Fruit fly (Drosophila melanogaster) whole organism, wandering third instar larva: Measurements from ENCODE around the gene CG15034.

ENCODE experiments used
- Abd-B ChIP-seq: fragments of >200 bp; optimal IDR thresholded peaks from 2 replicates; lab custom pipeline; 2017; ENCODE audit warnings: missing biosample characterization, missing genetic modification characterization
- CG32264 ChIP-seq: fragments of 200-800 bp; sonication (Bioruptor generic); optimal IDR thresholded peaks from 2 replicates; lab custom pipeline; 2016; ENCODE audit warnings: missing biosample characterization, missing genetic modification characterization
- CG9705 ChIP-seq: fragments of 200-800 bp; sonication (Bioruptor generic); optimal IDR thresholded peaks from 2 replicates; lab custom pipeline; 2018; ENCODE audit warnings: missing biosample characterization, mild to moderate bottlenecking, missing genetic modification characterization
- CrebA ChIP-seq: fragments of 200-800 bp; sonication (Bioruptor generic); optimal IDR thresholded peaks from 2 replicates; lab custom pipeline; 2016; ENCODE audit warnings: missing biosample characterization, mild to moderate bottlenecking, missing genetic modification characterization, borderline replicate concordance
- Dfd ChIP-seq: fragments of >200 bp; optimal IDR thresholded peaks from 2 replicates; lab custom pipeline; 2017; ENCODE audit warnings: missing biosample characterization, missing genetic modification characterization
- Dif ChIP-seq: fragments of 200-275, 200-300 bp; sonication (Bioruptor generic); optimal IDR thresholded peaks from 2 replicates; lab custom pipeline; 2018; ENCODE audit warnings: missing biosample characterization, missing genetic modification characterization; ENCODE audit not compliant: partially characterized antibody
- GATAd ChIP-seq: sonication (Bioruptor generic); optimal IDR thresholded peaks from 2 replicates; lab custom pipeline; 2016; ENCODE audit warnings: missing biosample characterization, missing genetic modification characterization
- HLH106 ChIP-seq: fragments of 200-800 bp; optimal IDR thresholded peaks from 3 replicates; lab custom pipeline; 2019; ENCODE audit warnings: missing biosample characterization, mild to moderate bottlenecking, missing genetic modification characterization, moderate library complexity
- Hnf4 ChIP-seq: fragments of 200-800 bp; sonication (Bioruptor generic); optimal IDR thresholded peaks from 2 replicates; lab custom pipeline; 2016; ENCODE audit warnings: missing biosample characterization, mild to moderate bottlenecking, missing genetic modification characterization
- Hr78 ChIP-seq: fragments of >200 bp; optimal IDR thresholded peaks from 2 replicates; lab custom pipeline; 2017; ENCODE audit warnings: missing biosample characterization, missing genetic modification characterization
- Jra ChIP-seq: sonication (Bioruptor generic); optimal IDR thresholded peaks from 2 replicates; lab custom pipeline; 2016; ENCODE audit warnings: missing biosample characterization, missing genetic modification characterization
- Mio ChIP-seq: sonication (Bioruptor generic); optimal IDR thresholded peaks from 2 replicates; lab custom pipeline; 2016; ENCODE audit warnings: missing biosample characterization, missing genetic modification characterization
- Myc ChIP-seq: fragments of >200 bp; optimal IDR thresholded peaks from 2 replicates; lab custom pipeline; 2017
- N ChIP-seq: fragments of >200 bp; optimal IDR thresholded peaks from 2 replicates; lab custom pipeline; 2018; ENCODE audit warnings: missing biosample characterization, missing external identifiers, missing genetic modification characterization
- OdsH ChIP-seq: fragments of 200-800 bp; sonication (Bioruptor generic); optimal IDR thresholded peaks from 2 replicates; lab custom pipeline; 2016; ENCODE audit warnings: missing biosample characterization, mild to moderate bottlenecking, missing genetic modification characterization
- Rel ChIP-seq, 2 experiments: fragments of 200-800 bp; sonication (Bioruptor generic) in 1 of 2; optimal IDR thresholded peaks; 2 replicates in 1 of 2; 3 replicates in 1 of 2; lab custom pipeline; 2016 to 2019; ENCODE audit warnings: mild to moderate bottlenecking in 2 of 2, missing biosample characterization in 2 of 2, missing genetic modification characterization in 2 of 2, moderate library complexity in 1 of 2
- Sp1 ChIP-seq: fragments of 200-800 bp; sonication (Bioruptor generic); optimal IDR thresholded peaks from 3 replicates; lab custom pipeline; 2019; ENCODE audit warnings: missing biosample characterization, mild to moderate bottlenecking, missing genetic modification characterization, moderate library complexity
- Vsx2 ChIP-seq: fragments of 200-300, 225-300 bp; sonication (Bioruptor generic); optimal IDR thresholded peaks from 2 replicates; lab custom pipeline; 2018; ENCODE audit warnings: missing biosample characterization, missing genetic modification characterization; ENCODE audit not compliant: partially characterized antibody
- br ChIP-seq: fragments of 200-800 bp; sonication (Bioruptor generic); optimal IDR thresholded peaks from 2 replicates; lab custom pipeline; 2016; ENCODE audit warnings: missing biosample characterization, missing genetic modification characterization
- brk ChIP-seq: fragments of 200-800 bp; sonication (Bioruptor generic); optimal IDR thresholded peaks from 2 replicates; lab custom pipeline; 2016; ENCODE audit warnings: missing biosample characterization, mild to moderate bottlenecking, missing genetic modification characterization
- dl ChIP-seq, 2 experiments: fragments of 175-275, 200-275 bp in 1 of 2; fragments of 200-275 bp in 1 of 2; sonication (Bioruptor generic); optimal IDR thresholded peaks; lab custom pipeline; 2018; ENCODE audit warnings: mild to moderate bottlenecking in 2 of 2, missing biosample characterization in 2 of 2, missing genetic modification characterization in 2 of 2, moderate library complexity in 2 of 2; ENCODE audit not compliant: partially characterized antibody in 2 of 2, insufficient read depth in 1 of 2
- dmrt93B ChIP-seq: fragments of 200-800 bp; sonication (Bioruptor generic); optimal IDR thresholded peaks from 2 replicates; lab custom pipeline; 2018; ENCODE audit warnings: missing biosample characterization, mild to moderate bottlenecking, missing genetic modification characterization
- dsf ChIP-seq: sonication (Bioruptor generic); optimal IDR thresholded peaks from 2 replicates; lab custom pipeline; 2016; ENCODE audit warnings: missing biosample characterization, missing genetic modification characterization, borderline replicate concordance
- ey ChIP-seq: fragments of 200-800 bp; sonication (Bioruptor generic); optimal IDR thresholded peaks from 2 replicates; lab custom pipeline; 2016; ENCODE audit warnings: missing biosample characterization, missing genetic modification characterization
- foxo ChIP-seq, 2 experiments: fragments of 200-800 bp; sonication (Bioruptor generic); optimal IDR thresholded peaks; 2 replicates in 1 of 2; 3 replicates in 1 of 2; lab custom pipeline; 2016 to 2017; ENCODE audit warnings: missing biosample characterization in 2 of 2, missing genetic modification characterization in 2 of 2
- fru ChIP-seq: fragments of 200-800 bp; sonication (Bioruptor generic); optimal IDR thresholded peaks from 3 replicates; lab custom pipeline; 2016; ENCODE audit warnings: missing biosample characterization, mild to moderate bottlenecking, missing genetic modification characterization
- h ChIP-seq: fragments of 200-800 bp; sonication (Bioruptor generic); optimal IDR thresholded peaks from 3 replicates; lab custom pipeline; 2016; ENCODE audit warnings: missing biosample characterization, mild to moderate bottlenecking, missing genetic modification characterization
- jim ChIP-seq: fragments of 175-275, 200-325 bp; sonication (Bioruptor generic); optimal IDR thresholded peaks from 2 replicates; lab custom pipeline; 2016; ENCODE audit warnings: missing biosample characterization, mild to moderate bottlenecking, missing genetic modification characterization
- lola ChIP-seq: fragments of >200 bp; optimal IDR thresholded peaks from 2 replicates; lab custom pipeline; 2017; ENCODE audit warnings: missing biosample characterization, missing genetic modification characterization
- pan ChIP-seq: fragments of >200 bp; optimal IDR thresholded peaks from 2 replicates; lab custom pipeline; 2017
- psq ChIP-seq: fragments of 200-800 bp; sonication (Bioruptor generic); optimal IDR thresholded peaks from 3 replicates; lab custom pipeline; 2017; ENCODE audit warnings: missing biosample characterization, mild to moderate bottlenecking, missing genetic modification characterization, moderate library complexity
- rgr ChIP-seq: fragments of 200-800 bp; sonication (Bioruptor generic); optimal IDR thresholded peaks from 3 replicates; lab custom pipeline; 2016; ENCODE audit warnings: missing biosample characterization, mild to moderate bottlenecking, missing genetic modification characterization
- sage ChIP-seq: fragments of 200-800 bp; sonication (Bioruptor generic); optimal IDR thresholded peaks from 2 replicates; lab custom pipeline; 2016; ENCODE audit warnings: missing biosample characterization, mild to moderate bottlenecking, missing genetic modification characterization
- sv ChIP-seq: fragments of 200-800 bp; sonication (Bioruptor generic); optimal IDR thresholded peaks from 3 replicates; lab custom pipeline; 2016; ENCODE audit warnings: missing biosample characterization, missing genetic modification characterization
- tai ChIP-seq: sonication (Bioruptor generic); optimal IDR thresholded peaks from 2 replicates; lab custom pipeline; 2016; ENCODE audit warnings: missing biosample characterization, missing genetic modification characterization
- usp ChIP-seq: fragments of >200 bp; optimal IDR thresholded peaks from 2 replicates; lab custom pipeline; 2017; ENCODE audit warnings: missing biosample characterization, missing genetic modification characterization
- woc ChIP-seq: sonication (Bioruptor generic); optimal IDR thresholded peaks from 2 replicates; lab custom pipeline; 2016; ENCODE audit warnings: missing biosample characterization, mild to moderate bottlenecking, missing genetic modification characterization

CG15034 gene

dm6 chrX:7336962-7337844 lies 10.1 kb downstream of the CG15034 start, which contains the start of gene CBP:
Gene CBP, plus strand, starts transcription at chrX:7337352.
- TF ChIP-seq dmrt93B (GFP tag; lab: Kevin White, UChicago), result peak; percentile 83
- TF ChIP-seq CrebA, result peak; percentile 68
- peak; percentile 71 for TF ChIP-seq CG9705 (GFP tag; lab: Kevin White, UChicago)
- TF ChIP-seq GATAd, result no peak
- TF ChIP-seq sv (GFP tag; lab: Kevin White, UChicago), result peak; percentile 86
- no peak for TF ChIP-seq N (GFP tag; lab: Kevin White, UChicago)
- TF ChIP-seq HLH106, result peak; percentile 91
- peak; percentile 84 for TF ChIP-seq sage (GFP tag; lab: Kevin White, UChicago)
- TF ChIP-seq CG32264 (GFP tag; lab: Kevin White, UChicago), result peak; percentile 86
- peak; percentile 93 for TF ChIP-seq h
- no peak for TF ChIP-seq Abd-B (GFP tag; lab: Kevin White, UChicago)
- TF ChIP-seq Dfd (GFP tag; lab: Kevin White, UChicago), result peak; percentile 41
- peak; percentile 35 for TF ChIP-seq tai (GFP tag; lab: Kevin White, UChicago)
- TF ChIP-seq Vsx2, result no peak
- TF ChIP-seq pan (lab: Kevin White, UChicago), result no peak
- peak; percentile 91 for TF ChIP-seq ey (GFP tag; lab: Kevin White, UChicago)
- peak; percentile 94 for TF ChIP-seq psq (GFP tag; lab: Kevin White, UChicago)
- TF ChIP-seq Myc (lab: Kevin White, UChicago), result no peak
- TF ChIP-seq dsf (GFP tag; lab: Kevin White, UChicago), result no peak
- no peak for TF ChIP-seq usp (GFP tag; lab: Kevin White, UChicago)
- TF ChIP-seq fru (GFP tag; lab: Kevin White, UChicago), result peak; percentile 96
- peak; percentile 28 for TF ChIP-seq Rel (GFP tag; optimal IDR thresholded peaks at IDR 0.05; lab: Kevin White, UChicago)
- TF ChIP-seq Rel (tag; optimal IDR thresholded peaks at IDR 0.05; lab: Kevin White, UChicago), result peak; percentile 61
- TF ChIP-seq Hr78, result no peak
- no peak for TF ChIP-seq dl (GFP tag; optimal IDR thresholded peaks at IDR 0.05; lab: Kevin White, UChicago; ENCODE audit: insufficient read depth in 1 of 2, partially characterized antibody in 2 of 2)
- TF ChIP-seq Jra, result peak; percentile 51
- peak; percentile 87 for TF ChIP-seq brk (GFP tag; lab: Kevin White, UChicago)
- peak; percentile 74 for TF ChIP-seq woc
- no peak for TF ChIP-seq jim
- no peak for TF ChIP-seq Dif (GFP tag; lab: Kevin White, UChicago)
- TF ChIP-seq Sp1 (GFP tag; lab: Kevin White, UChicago), result peak; percentile 92
- TF ChIP-seq rgr (GFP tag; lab: Kevin White, UChicago), result peak; percentile 86
- TF ChIP-seq Mio (GFP tag; lab: Kevin White, UChicago), result no peak
- peak; percentile 81 for TF ChIP-seq Hnf4 (GFP tag; lab: Kevin White, UChicago)
- no peak for TF ChIP-seq lola (GFP tag; lab: Kevin White, UChicago)
- peak; percentile 90 for TF ChIP-seq br
- TF ChIP-seq foxo (GFP tag; optimal IDR thresholded peaks at IDR 0.05; lab: Kevin White, UChicago), result peak; percentile 31 to 92
- TF ChIP-seq OdsH, result peak; percentile 85

- TF ChIP-seq h (no peak), dl (GFP tag; optimal IDR thresholded peaks at IDR 0.05; lab: Kevin White, UChicago; ENCODE audit: insufficient read depth in 1 of 2, partially characterized antibody in 2 of 2) (no peak), HLH106 (peak; percentile 0), Sp1 (GFP tag; lab: Kevin White, UChicago) (no peak), sv (GFP tag; lab: Kevin White, UChicago) (peak; percentile 81), Vsx2 (no peak)
These were observed 11.0 kb downstream of the CG15034 start for dm6 chrX:7336121-7336961.
